Fruit fly (Drosophila melanogaster) whole organism, embryonic: ENCODE data around the gene Sema5c.

Experiments
- BEAF-32 ChIP-seq: fragments of 200-800 bp; sonication (Bioruptor generic); optimal IDR thresholded peaks from 3 replicates; lab custom pipeline; 2017; ENCODE audit warnings: missing biosample characterization, missing genetic modification characterization, mild to moderate bottlenecking, moderate library complexity, missing genetic modification reagents
- CG11560 ChIP-seq: fragments of 200-800 bp; sonication (Bioruptor generic); IDR thresholded peaks from 3 replicates; pipeline ENCODE4 v1.3.6; 2022; ENCODE audit warnings: missing biosample characterization, missing genetic modification characterization
- CG12744 ChIP-seq: fragments of 200-800 bp; sonication (Bioruptor generic); optimal IDR thresholded peaks from 2 replicates; lab custom pipeline; 2016; ENCODE audit warnings: missing biosample characterization, missing genetic modification characterization
- CG12942 ChIP-seq: fragments of 200-800 bp; sonication (Bioruptor generic); optimal IDR thresholded peaks from 3 replicates; lab custom pipeline; 2016; ENCODE audit warnings: missing biosample characterization, missing genetic modification characterization
- CG13287 ChIP-seq: fragments of 200-800 bp; sonication (Bioruptor generic); IDR thresholded peaks from 2 replicates; pipeline ENCODE4 v1.3.6; 2022; ENCODE audit warnings: missing biosample characterization, missing genetic modification characterization; ENCODE audit not compliant: partially characterized antibody
- CG15011 ChIP-seq: fragments of 200-800 bp; sonication (Bioruptor generic); optimal IDR thresholded peaks from 3 replicates; lab custom pipeline; 2018; ENCODE audit warnings: missing biosample characterization, mild to moderate bottlenecking, missing genetic modification characterization
- CG17829 ChIP-seq: fragments of 200-800 bp; optimal IDR thresholded peaks from 2 replicates; lab custom pipeline; 2019; ENCODE audit warnings: missing biosample characterization, mild to moderate bottlenecking, missing genetic modification characterization, moderate library complexity
- CG2678 ChIP-seq: fragments of 200-800 bp; sonication (Bioruptor generic); optimal IDR thresholded peaks from 3 replicates; lab custom pipeline; 2019; ENCODE audit warnings: missing biosample characterization, mild to moderate bottlenecking, missing genetic modification characterization, moderate library complexity
- CG32532 ChIP-seq: fragments of 200-800 bp; sonication (Bioruptor generic); IDR thresholded peaks from 2 replicates; pipeline ENCODE4 v1.3.6; 2022; ENCODE audit warnings: missing biosample characterization, missing genetic modification characterization
- CG3281 ChIP-seq: fragments of 200-800 bp; sonication (Bioruptor generic); optimal IDR thresholded peaks from 3 replicates; lab custom pipeline; 2017; ENCODE audit warnings: missing biosample characterization, mild to moderate bottlenecking, missing genetic modification characterization
- CG33213 ChIP-seq: fragments of 200-800 bp; sonication (Bioruptor generic); optimal IDR thresholded peaks from 3 replicates; lab custom pipeline; 2016; ENCODE audit warnings: missing biosample characterization, missing genetic modification characterization
- CG42726 ChIP-seq: fragments of 200-800 bp; sonication (Bioruptor generic); IDR thresholded peaks from 2 replicates; pipeline ENCODE4 v1.3.6; 2022; ENCODE audit warnings: missing biosample characterization, missing genetic modification characterization; ENCODE audit not compliant: partially characterized antibody
- CG4328 ChIP-seq: fragments of 200-800 bp; sonication (Bioruptor generic); optimal IDR thresholded peaks from 3 replicates; lab custom pipeline; 2017; ENCODE audit warnings: missing biosample characterization, missing genetic modification reagents, missing genetic modification characterization
- CG4707 ChIP-seq: fragments of 200-800 bp; sonication (Bioruptor generic); optimal IDR thresholded peaks from 2 replicates; lab custom pipeline; 2018; ENCODE audit warnings: missing biosample characterization, mild to moderate bottlenecking, missing genetic modification characterization, moderate library complexity
- CG8281 ChIP-seq: fragments of 200-800 bp; sonication (Bioruptor generic); optimal IDR thresholded peaks from 2 replicates; lab custom pipeline; 2018; ENCODE audit warnings: missing biosample characterization, mild to moderate bottlenecking, missing genetic modification characterization, moderate library complexity
- CG8359 ChIP-seq: fragments of 200-800 bp; sonication (Bioruptor generic); optimal IDR thresholded peaks from 2 replicates; lab custom pipeline; 2017; ENCODE audit warnings: missing biosample characterization, mild to moderate bottlenecking, missing genetic modification characterization, borderline replicate concordance
- CkIIα-i1 ChIP-seq: fragments of 200-800 bp; sonication (Bioruptor generic); IDR thresholded peaks from 2 replicates; pipeline ENCODE4 v1.3.6; 2022; ENCODE audit warnings: missing biosample characterization, missing genetic modification characterization
- Drgx ChIP-seq: fragments of 200-800 bp; sonication (Bioruptor generic); IDR thresholded peaks from 2 replicates; pipeline ENCODE4 v1.3.6; 2022; ENCODE audit warnings: missing biosample characterization, missing genetic modification characterization
- Fer3 ChIP-seq: fragments of 200-800 bp; sonication (Bioruptor generic); optimal IDR thresholded peaks from 2 replicates; lab custom pipeline; 2018; ENCODE audit warnings: missing biosample characterization, mild to moderate bottlenecking, missing genetic modification characterization, moderate library complexity
- HLH4C ChIP-seq: fragments of 200-800 bp; sonication (Bioruptor generic); IDR thresholded peaks from 3 replicates; pipeline ENCODE4 v1.3.6; 2022; ENCODE audit warnings: missing biosample characterization, missing genetic modification characterization; ENCODE audit not compliant: partially characterized antibody
- HmgZ ChIP-seq: fragments of 200-800 bp; sonication (Bioruptor generic); optimal IDR thresholded peaks from 2 replicates; lab custom pipeline; 2018; ENCODE audit warnings: missing biosample characterization, mild to moderate bottlenecking, missing genetic modification characterization
- Jarid2 ChIP-seq: fragments of 200-800 bp; sonication (Bioruptor generic); optimal IDR thresholded peaks from 3 replicates; lab custom pipeline; 2017; ENCODE audit warnings: mild to moderate bottlenecking, missing biosample characterization, missing genetic modification reagents, missing genetic modification characterization
- Oaz ChIP-seq: fragments of 200-800 bp; sonication (Bioruptor generic); IDR thresholded peaks from 2 replicates; pipeline ENCODE4 v1.3.6; 2022; ENCODE audit warnings: missing biosample characterization, missing genetic modification characterization
- TFAM ChIP-seq: fragments of 200-800 bp; sonication (Bioruptor generic); optimal IDR thresholded peaks from 2 replicates; lab custom pipeline; 2017; ENCODE audit warnings: missing biosample characterization, missing genetic modification characterization, inconsistent platforms
- Taf1 ChIP-seq: fragments of 200-800 bp; sonication (Bioruptor generic); IDR thresholded peaks from 2 replicates; pipeline ENCODE4 v1.3.6; 2022; ENCODE audit warnings: missing biosample characterization, missing genetic modification characterization
- Vsx1 ChIP-seq: fragments of 200-800 bp; sonication (Bioruptor generic); optimal IDR thresholded peaks from 2 replicates; lab custom pipeline; 2017; ENCODE audit warnings: missing biosample characterization, mild to moderate bottlenecking, missing genetic modification characterization, missing genetic modification reagents
- Xrp1 ChIP-seq: fragments of 200-800 bp; sonication (Bioruptor generic); IDR thresholded peaks from 2 replicates; pipeline ENCODE4 v1.3.6; 2022; ENCODE audit warnings: missing biosample characterization, missing genetic modification characterization
- al ChIP-seq: fragments of 200-800 bp; sonication (Bioruptor generic); IDR thresholded peaks from 2 replicates; pipeline ENCODE4 v1.3.6; 2022; ENCODE audit warnings: missing biosample characterization, missing genetic modification characterization
- ase ChIP-seq: fragments of 200-800 bp; sonication (Bioruptor generic); IDR thresholded peaks from 3 replicates; pipeline ENCODE4 v1.3.6; 2022; ENCODE audit warnings: missing biosample characterization, missing genetic modification characterization
- cad ChIP-seq: fragments of >200 bp; optimal IDR thresholded peaks from 2 replicates; lab custom pipeline; 2017; ENCODE audit warnings: missing biosample characterization, missing genetic modification characterization
- chif ChIP-seq, 2 experiments: fragments of 200-800 bp; sonication (Bioruptor generic); optimal IDR thresholded peaks; 3 replicates each; lab custom pipeline; 2016; ENCODE audit warnings: missing biosample characterization in 2 of 2, missing genetic modification characterization in 2 of 2
- corto ChIP-seq: fragments of 200-800 bp; sonication (Bioruptor generic); optimal IDR thresholded peaks from 2 replicates; lab custom pipeline; 2016; ENCODE audit warnings: missing biosample characterization, mild to moderate bottlenecking, missing genetic modification characterization, moderate library complexity
- dysf ChIP-seq: fragments of 200-800 bp; sonication (Bioruptor generic); IDR thresholded peaks from 3 replicates; pipeline ENCODE4 v1.3.6; 2022; ENCODE audit warnings: missing biosample characterization, missing genetic modification characterization
- esg ChIP-seq: fragments of 200-800 bp; sonication (Bioruptor generic); conservative IDR thresholded peaks from 2 replicates; pipeline ENCODE4 v1.3.6; 2022; ENCODE audit warnings: missing biosample characterization, missing genetic modification characterization
- eve ChIP-seq, 2 experiments: fragments of >200 bp; optimal IDR thresholded peaks; 2 replicates each; lab custom pipeline; 2017; ENCODE audit warnings: missing biosample characterization in 2 of 2, missing genetic modification characterization in 2 of 2
- fd102C ChIP-seq: fragments of 200-800 bp; sonication (Bioruptor generic); optimal IDR thresholded peaks from 2 replicates; lab custom pipeline; 2018; ENCODE audit warnings: missing biosample characterization, mild to moderate bottlenecking, missing genetic modification characterization, moderate library complexity
- jumu ChIP-seq: fragments of 200-800 bp; sonication (Bioruptor generic); optimal IDR thresholded peaks from 3 replicates; lab custom pipeline; 2016; ENCODE audit warnings: missing biosample characterization, missing genetic modification characterization
- prd ChIP-seq, 3 experiments: fragments of >200 bp in 2 of 3; fragments of 200-800 bp in 1 of 3; sonication (Bioruptor generic) in 1 of 3; optimal IDR thresholded peaks in 2 of 3; IDR thresholded peaks in 1 of 3; 2 replicates in 2 of 3; 3 replicates in 1 of 3; pipeline versions ENCODE4 v1.3.6 to Lab custom; 2017 to 2022; ENCODE audit warnings: missing biosample characterization in 1 of 3, missing genetic modification characterization in 1 of 3
- repo ChIP-seq: fragments of 200-800 bp; sonication (Bioruptor generic); optimal IDR thresholded peaks from 2 replicates; lab custom pipeline; 2016; ENCODE audit warnings: missing biosample characterization, missing genetic modification characterization
- sima ChIP-seq: fragments of 200-800 bp; sonication (Bioruptor generic); optimal IDR thresholded peaks from 2 replicates; lab custom pipeline; 2016; ENCODE audit warnings: missing biosample characterization, missing genetic modification characterization
- slbo ChIP-seq: fragments of 200-800 bp; sonication (Bioruptor generic); IDR thresholded peaks from 2 replicates; pipeline ENCODE4 v1.3.6; 2022; ENCODE audit warnings: missing biosample characterization, missing genetic modification characterization
- sna ChIP-seq: fragments of 200-800 bp; sonication (Bioruptor generic); IDR thresholded peaks from 2 replicates; pipeline ENCODE4 v1.3.6; 2022; ENCODE audit warnings: missing biosample characterization, missing genetic modification characterization; ENCODE audit not compliant: partially characterized antibody
- tll ChIP-seq, 2 experiments: fragments of 200-800 bp in 1 of 2; fragments of >200 bp in 1 of 2; sonication (Bioruptor generic) in 1 of 2; optimal IDR thresholded peaks; 2 replicates each; lab custom pipeline; 2017 to 2019; ENCODE audit warnings: missing biosample characterization in 2 of 2, missing genetic modification characterization in 2 of 2, mild to moderate bottlenecking in 1 of 2, moderate library complexity in 1 of 2
- ttk ChIP-seq: fragments of 200-800 bp; sonication (Bioruptor generic); IDR thresholded peaks from 2 replicates; pipeline ENCODE4 v2.1.2; 2022; ENCODE audit warnings: missing biosample characterization, missing genetic modification characterization
- tx ChIP-seq: fragments of 200-800 bp; sonication (Bioruptor generic); optimal IDR thresholded peaks from 2 replicates; lab custom pipeline; 2016; ENCODE audit warnings: missing biosample characterization, missing genetic modification characterization
- zf30C ChIP-seq: fragments of 200-800 bp; sonication (Bioruptor generic); optimal IDR thresholded peaks from 3 replicates; lab custom pipeline; 2018; ENCODE audit warnings: missing biosample characterization, mild to moderate bottlenecking, missing genetic modification characterization

Gene Sema5c

DNA sequence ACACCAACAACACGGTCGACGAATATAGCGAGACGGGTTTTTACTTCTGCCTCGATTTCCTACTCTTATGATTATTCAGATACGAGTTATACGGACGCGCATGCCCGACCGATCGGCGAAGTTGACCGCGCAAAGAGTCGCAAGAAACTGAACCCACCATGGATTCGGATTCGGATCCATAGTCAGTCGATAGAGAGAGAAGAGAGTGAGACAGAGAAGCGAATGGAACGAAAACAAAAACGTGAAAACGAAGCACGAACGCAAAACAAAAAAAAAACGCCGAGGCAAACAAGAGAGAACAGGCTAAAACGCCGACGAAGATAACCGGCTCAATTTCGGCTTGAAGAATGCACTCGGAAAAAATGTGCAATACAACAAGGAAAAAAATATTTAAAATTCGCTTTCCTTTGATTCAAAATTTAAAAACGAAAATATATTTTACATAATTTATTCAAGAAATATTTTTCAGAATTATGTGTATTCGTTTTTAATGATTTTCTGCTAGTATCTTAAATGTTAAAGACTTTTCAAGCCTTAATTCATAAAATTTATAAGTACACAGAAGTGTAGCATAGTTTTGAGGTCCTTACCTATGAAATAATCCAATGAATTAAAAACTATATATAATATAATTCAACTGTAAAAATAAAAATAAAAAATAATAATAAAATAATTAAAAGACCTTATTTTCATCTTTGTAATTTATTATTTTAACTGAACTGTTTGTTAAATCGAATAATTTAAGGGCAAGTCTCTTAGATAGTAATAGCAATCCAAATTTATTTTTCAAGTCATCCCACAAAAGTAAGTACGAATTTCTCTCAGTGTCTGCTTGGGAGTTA is at the start of gene Sema5c (continued):
- TF ChIP-seq Jarid2 (GFP tag; lab: Kevin White, UChicago) (peak; percentile 98), CG13287 (GFP tag; lab: Robert Waterston, UW) (peak; percentile 57; the same call in 1 of the 2 replicates), corto (no peak), al (GFP tag; lab: Robert Waterston, UW) (peak; percentile 53), dysf (GFP tag; lab: Robert Waterston, UW) (peak; percentile 44), tll (GFP tag; optimal IDR thresholded peaks at IDR 0.05; lab: Kevin White, UChicago) (peak in 1 of 2 experiments; percentile 12), Vsx1 (GFP tag; lab: Kevin White, UChicago) (peak; percentile 39), CG33213 (no peak), Xrp1 (GFP tag; lab: Robert Waterston, UW) (peak; percentile 46; the same call in 1 of the 2 replicates), eve (GFP tag; optimal IDR thresholded peaks at IDR 0.05; lab: Kevin White, UChicago) (no peak), Taf1 (GFP tag; lab: Robert Waterston, UW) (no peak), CG11560 (tag; lab: Robert Waterston, UW) (no peak), Oaz (no peak), ttk (GFP tag; lab: Robert Waterston, UW) (peak; percentile 40; the same call in 1 of the 2 replicates), prd (optimal IDR thresholded peaks at IDR 0.05; lab: Kevin White, UChicago) (no peak), prd (GFP tag; IDR thresholded peaks at IDR 0.05; lab: Robert Waterston, UW) (peak; percentile 67; the same call in 1 of the 3 replicates), sima (no peak), sna (no peak), fd102C (GFP tag; lab: Kevin White, UChicago) (no peak), HmgZ (tag; lab: Kevin White, UChicago) (peak; percentile 38), tx (GFP tag; lab: Kevin White, UChicago) (no peak), CG4707 (GFP tag; lab: Kevin White, UChicago) (peak; percentile 35), CG12942 (GFP tag; lab: Kevin White, UChicago) (peak; percentile 26), Drgx (peak; percentile 52; the same call in 1 of the 2 replicates), CG8281 (tag; lab: Kevin White, UChicago) (peak; percentile 10), CG32532 (peak; percentile 64), zf30C (GFP tag; lab: Kevin White, UChicago) (peak; percentile 85), TFAM (GFP tag; lab: Kevin White, UChicago) (no peak), Fer3 (peak; percentile 22), CG3281 (peak; percentile 59), jumu (GFP tag; lab: Kevin White, UChicago) (no peak), BEAF-32 (GFP tag; lab: Kevin White, UChicago) (no peak), repo (GFP tag; lab: Kevin White, UChicago) (no peak), CG4328 (no peak), esg (peak; percentile 49), CG15011 (GFP tag; lab: Kevin White, UChicago) (no peak), CkIIα-i1 (GFP tag; lab: Robert Waterston, UW) (no peak), CG2678 (tag; lab: Kevin White, UChicago) (peak; percentile 86), CG12744 (GFP tag; lab: Kevin White, UChicago) (peak; percentile 11), chif (GFP tag; optimal IDR thresholded peaks at IDR 0.05; lab: Kevin White, UChicago) (peak in 1 of 2 experiments; percentile 1), CG17829 (tag; lab: Kevin White, UChicago) (peak; percentile 80), cad (GFP tag; lab: Kevin White, UChicago) (no peak), CG42726 (GFP tag; lab: Robert Waterston, UW) (no peak), ase (GFP tag; lab: Robert Waterston, UW) (peak; percentile 50; the same call in 1 of the 3 replicates), HLH4C (GFP tag; lab: Robert Waterston, UW) (no peak; the same call in 2 of the 3 replicates), CG8359 (GFP tag; lab: Kevin White, UChicago) (peak; percentile 34), slbo (GFP tag; lab: Robert Waterston, UW) (peak; percentile 73)
